Fruit fly (Drosophila melanogaster): ENCODE results near the gene CG15601.
A peak's percentile ranks its signal among the peaks of the same experiment; 100 is the strongest.

Gene CG15601

dm6 chrX:15709984-15710750, at the start of gene CG15601, which contains the start of gene CG9281:
Gene CG15601 (plus strand): TSS chrX:15710647.
Gene CG9281 (minus strand): TSS chrX:15710539.
- no peak for TF ChIP-seq net (GFP tag; optimal IDR thresholded peaks at IDR 0.05)
- no peak for TF ChIP-seq Eip93F (GFP tag; optimal IDR thresholded peaks at IDR 0.05)
- no peak for TF ChIP-seq fkh (GFP tag; optimal IDR thresholded peaks at IDR 0.05)
- TF ChIP-seq Hr38 (GFP tag; optimal IDR thresholded peaks at IDR 0.05) = no peak
- no peak for TF ChIP-seq CG6808 (GFP tag; optimal IDR thresholded peaks at IDR 0.05)
- TF ChIP-seq CG16779 (tag; optimal IDR thresholded peaks at IDR 0.05) = no peak
- TF ChIP-seq achi (GFP tag; optimal IDR thresholded peaks at IDR 0.05) = no peak
- TF ChIP-seq CG31627 (GFP tag; optimal IDR thresholded peaks at IDR 0.05) = no peak
- TF ChIP-seq svp (GFP tag) = peak; percentile 52
- peak; percentile 54 for TF ChIP-seq Eip78C (GFP tag)
- TF ChIP-seq CG1621 (tag; optimal IDR thresholded peaks at IDR 0.05) = peak; percentile 13
- TF ChIP-seq dsx (GFP tag; optimal IDR thresholded peaks at IDR 0.05; ENCODE audit: poor library complexity, severe bottlenecking) = no peak
- TF ChIP-seq dac (GFP tag; optimal IDR thresholded peaks at IDR 0.05) = no peak
- TF ChIP-seq Sox15 (GFP tag; optimal IDR thresholded peaks at IDR 0.05) = no peak
- TF ChIP-seq ss (GFP tag; optimal IDR thresholded peaks at IDR 0.05) = peak; percentile 24 to 60
- no peak for TF ChIP-seq CG10669 (GFP tag; optimal IDR thresholded peaks at IDR 0.05)
- TF ChIP-seq CG4318 (GFP tag; optimal IDR thresholded peaks at IDR 0.05) = no peak
- no peak for TF ChIP-seq lz (GFP tag; optimal IDR thresholded peaks at IDR 0.05)
- TF ChIP-seq CG15336 (GFP tag; IDR thresholded peaks at IDR 0.05) = no peak
- TF ChIP-seq CG8319 (GFP tag; optimal IDR thresholded peaks at IDR 0.05) = no peak
- no peak for TF ChIP-seq fd85E (GFP tag; optimal IDR thresholded peaks at IDR 0.05)
- no peak for TF ChIP-seq CG8119 (GFP tag; IDR thresholded peaks at IDR 0.05)
- TF ChIP-seq cyc (GFP tag; optimal IDR thresholded peaks at IDR 0.05) = no peak
- TF ChIP-seq Hr4 (GFP tag; optimal IDR thresholded peaks at IDR 0.05) = no peak
- TF ChIP-seq CG6854 (GFP tag; optimal IDR thresholded peaks at IDR 0.05) = peak; percentile 55
- TF ChIP-seq CG11762 (GFP tag; optimal IDR thresholded peaks at IDR 0.05; ENCODE audit: insufficient read depth) = no peak
- TF ChIP-seq vri (GFP tag; optimal IDR thresholded peaks at IDR 0.05) = peak; percentile 63
- no peak for TF ChIP-seq Eip75B (GFP tag; optimal IDR thresholded peaks at IDR 0.05)
- no peak for TF ChIP-seq spab (GFP tag; optimal IDR thresholded peaks at IDR 0.05)
- TF ChIP-seq eg (GFP tag; IDR thresholded peaks at IDR 0.05) = peak; percentile 44; the same call in 2 of the 3 replicates

- TF ChIP-seq CG11762 (GFP tag; optimal IDR thresholded peaks at IDR 0.05; ENCODE audit: insufficient read depth) (no peak), Smox (GFP tag; optimal IDR thresholded peaks at IDR 0.05) (no peak), ss (GFP tag; optimal IDR thresholded peaks at IDR 0.05) (no peak), Eip75B (GFP tag; optimal IDR thresholded peaks at IDR 0.05) (no peak), CG6792 (GFP tag; optimal IDR thresholded peaks at IDR 0.05) (no peak), Gug (GFP tag; IDR thresholded peaks at IDR 0.05) (no peak), Eip93F (GFP tag; optimal IDR thresholded peaks at IDR 0.05) (no peak), CG7368 (GFP tag; optimal IDR thresholded peaks at IDR 0.05) (no peak), CG16779 (tag; optimal IDR thresholded peaks at IDR 0.05) (no peak), dac (GFP tag; optimal IDR thresholded peaks at IDR 0.05) (no peak), CG9139 (GFP tag; optimal IDR thresholded peaks at IDR 0.05) (no peak)
Measured at dm6 chrX:15662285-15662684, 48.2 kb upstream of the CG15601 start, which contains the start of gene CG8119. Gene CG8119 (plus strand): TSS chrX:15662585.

dm6 chrX:15671026-15671563, 39.4 kb upstream of the CG15601 start, which contains the start of gene CG15646:
Gene CG15646 (minus strand): TSS chrX:15671029.
- TF ChIP-seq CG4318 (GFP tag; optimal IDR thresholded peaks at IDR 0.05) (peak; percentile 44), CG11902 (GFP tag; optimal IDR thresholded peaks at IDR 0.05) (peak; percentile 53), Eip78C (GFP tag) (peak; percentile 92), dsx (GFP tag; optimal IDR thresholded peaks at IDR 0.05; ENCODE audit: poor library complexity, severe bottlenecking) (peak; percentile 86), achi (GFP tag; optimal IDR thresholded peaks at IDR 0.05) (peak; percentile 74), CG10669 (GFP tag; optimal IDR thresholded peaks at IDR 0.05) (peak; percentile 76), CG7368 (GFP tag; optimal IDR thresholded peaks at IDR 0.05) (peak; percentile 61), salr (GFP tag; optimal IDR thresholded peaks at IDR 0.05) (peak in 1 of 2 experiments; percentile 67), CG8119 (GFP tag; IDR thresholded peaks at IDR 0.05) (peak; percentile 73), svp (GFP tag) (peak; percentile 89), CG6276 (GFP tag; optimal IDR thresholded peaks at IDR 0.05) (peak; percentile 39), Gug (GFP tag; IDR thresholded peaks at IDR 0.05) (0 out of 2 replicates have a peak, but pooled peaks have one; percentile 23), pdm3 (GFP tag; optimal IDR thresholded peaks at IDR 0.05) (peak; percentile 57), CG32006 (GFP tag; optimal IDR thresholded peaks at IDR 0.05) (peak; percentile 70), dac (GFP tag; optimal IDR thresholded peaks at IDR 0.05) (no peak), Ets21C (GFP tag; optimal IDR thresholded peaks at IDR 0.05) (peak; percentile 26), CG8319 (GFP tag; optimal IDR thresholded peaks at IDR 0.05) (peak; percentile 61), lz (GFP tag; optimal IDR thresholded peaks at IDR 0.05) (peak; percentile 64), CG9139 (GFP tag; optimal IDR thresholded peaks at IDR 0.05) (peak; percentile 66), Sox14 (GFP tag; optimal IDR thresholded peaks at IDR 0.05) (peak; percentile 43), CG11294 (GFP tag; IDR thresholded peaks at IDR 0.05) (no peak), Hr4 (GFP tag; optimal IDR thresholded peaks at IDR 0.05) (peak; percentile 48), spab (GFP tag; optimal IDR thresholded peaks at IDR 0.05) (peak; percentile 67), CG8632 (GFP tag; optimal IDR thresholded peaks at IDR 0.05) (peak; percentile 75)

Data from whole organism, prepupa.